Worm (Caenorhabditis elegans): ENCODE measurements around the gene C26E1.2.

DNA sequence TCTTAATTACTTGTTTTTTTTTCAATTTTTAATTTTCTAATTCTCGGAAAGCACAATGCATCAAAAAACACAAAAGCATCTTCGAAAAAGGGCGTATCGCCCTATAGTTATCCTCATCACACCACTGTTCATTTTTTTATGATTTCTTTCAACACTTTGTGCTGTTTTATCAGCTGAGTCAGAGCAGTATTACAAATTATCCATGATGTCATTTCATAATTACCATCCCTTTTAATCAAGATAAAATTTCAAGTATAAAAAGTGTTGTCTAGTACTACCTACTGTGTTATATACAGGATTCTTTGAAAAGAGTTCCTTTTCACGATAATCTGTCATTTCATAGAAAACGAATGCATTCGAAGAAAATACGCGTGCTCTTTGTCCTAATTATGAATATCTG lies 38.3 kb upstream of the C26E1.2 start:
- TF ChIP-seq ztf-11 (tag; optimal IDR thresholded peaks at IDR 0.05) (no peak), skn-1 (tag; optimal IDR thresholded peaks at IDR 0.05) (no peak), egl-27 (tag; optimal IDR thresholded peaks at IDR 0.05) (no peak), pha-4 (tag; optimal IDR thresholded peaks at IDR 0.05) (no peak), nhr-11 (tag; optimal IDR thresholded peaks at IDR 0.05) (no peak), ztf-4 (tag; optimal IDR thresholded peaks at IDR 0.05) (no peak), nhr-76 (tag; optimal IDR thresholded peaks at IDR 0.05) (no peak), fos-1 (tag; optimal IDR thresholded peaks at IDR 0.05) (no peak), daf-12 (tag; optimal IDR thresholded peaks at IDR 0.05) (no peak), nhr-25 (tag; optimal IDR thresholded peaks at IDR 0.05) (no peak), ama-1 (optimal IDR thresholded peaks at IDR 0.05) (no peak), nhr-28 (tag; optimal IDR thresholded peaks at IDR 0.05) (no peak), tbx-2 (tag; optimal IDR thresholded peaks at IDR 0.05) (no peak)
